Fruit fly (Drosophila melanogaster) whole organism, embryonic: Measurements from ENCODE around the gene Phae1.

ENCODE experiments used
- Bgb ChIP-seq: fragments of 200-800 bp; sonication (Bioruptor generic); IDR thresholded peaks from 2 replicates; pipeline ENCODE4 v1.3.6; 2022; ENCODE audit warnings: missing biosample characterization, missing genetic modification characterization; ENCODE audit not compliant: partially characterized antibody
- Bteb2 ChIP-seq: fragments of 200-800 bp; sonication (Bioruptor generic); optimal IDR thresholded peaks from 2 replicates; lab custom pipeline; 2016; ENCODE audit warnings: missing biosample characterization, missing genetic modification characterization
- CG1024 ChIP-seq: fragments of 200-800 bp; sonication (Bioruptor generic); IDR thresholded peaks from 2 replicates; pipeline ENCODE4 v1.3.6; 2022; ENCODE audit warnings: missing biosample characterization, missing genetic modification characterization
- CG10274 ChIP-seq: fragments of 200-800 bp; sonication (Bioruptor generic); optimal IDR thresholded peaks from 3 replicates; lab custom pipeline; 2017; ENCODE audit warnings: missing biosample characterization, mild to moderate bottlenecking, missing genetic modification characterization
- CG11247 ChIP-seq: fragments of 200-800 bp; sonication (Bioruptor generic); IDR thresholded peaks from 2 replicates; pipeline ENCODE4 v1.3.6; 2022; ENCODE audit warnings: missing biosample characterization, missing genetic modification characterization
- CG11695 ChIP-seq: fragments of 200-800 bp; sonication (Bioruptor generic); IDR thresholded peaks from 3 replicates; pipeline ENCODE4 v1.3.6; 2022; ENCODE audit warnings: missing biosample characterization, missing genetic modification characterization
- CG18476 ChIP-seq: fragments of 200-800 bp; sonication (Bioruptor generic); optimal IDR thresholded peaks from 2 replicates; lab custom pipeline; 2016; ENCODE audit warnings: missing biosample characterization, mild to moderate bottlenecking, missing genetic modification characterization
- CG18599 ChIP-seq: fragments of 200-800 bp; sonication (Bioruptor generic); optimal IDR thresholded peaks from 3 replicates; lab custom pipeline; 2017; ENCODE audit warnings: missing biosample characterization, missing genetic modification characterization, mild to moderate bottlenecking, moderate library complexity, missing genetic modification reagents
- CG18619 ChIP-seq: fragments of 200-800 bp; sonication (Bioruptor generic); optimal IDR thresholded peaks from 3 replicates; lab custom pipeline; 2017; ENCODE audit warnings: missing biosample characterization, mild to moderate bottlenecking, missing genetic modification characterization
- CG3407 ChIP-seq: fragments of 200-800 bp; sonication (Bioruptor generic); optimal IDR thresholded peaks from 2 replicates; lab custom pipeline; 2018; ENCODE audit warnings: missing biosample characterization, mild to moderate bottlenecking, missing genetic modification characterization
- CG4707 ChIP-seq: fragments of 200-800 bp; sonication (Bioruptor generic); optimal IDR thresholded peaks from 2 replicates; lab custom pipeline; 2018; ENCODE audit warnings: missing biosample characterization, mild to moderate bottlenecking, missing genetic modification characterization, moderate library complexity
- CG4730 ChIP-seq: fragments of 200-800 bp; sonication (Bioruptor generic); IDR thresholded peaks from 2 replicates; pipeline ENCODE4 v1.3.6; 2022; ENCODE audit warnings: missing biosample characterization, missing genetic modification characterization
- CG6654 ChIP-seq: fragments of 200-800 bp; sonication (Bioruptor generic); optimal IDR thresholded peaks from 2 replicates; lab custom pipeline; 2017; ENCODE audit warnings: missing biosample characterization, mild to moderate bottlenecking, missing genetic modification characterization
- CG6689 ChIP-seq: fragments of 200-800 bp; sonication (Bioruptor generic); IDR thresholded peaks from 2 replicates; pipeline ENCODE4 v1.3.6; 2022; ENCODE audit warnings: missing biosample characterization, missing genetic modification characterization
- CG7786 ChIP-seq: fragments of 200-800 bp; sonication (Bioruptor generic); optimal IDR thresholded peaks from 2 replicates; lab custom pipeline; 2016; ENCODE audit warnings: missing biosample characterization, missing genetic modification characterization
- CG9727 ChIP-seq: fragments of 200-800 bp; sonication (Bioruptor generic); optimal IDR thresholded peaks from 3 replicates; lab custom pipeline; 2017; ENCODE audit warnings: missing biosample characterization, mild to moderate bottlenecking, missing genetic modification characterization
- CG9797 ChIP-seq: fragments of 200-800 bp; sonication (Bioruptor generic); optimal IDR thresholded peaks from 3 replicates; lab custom pipeline; 2018; ENCODE audit warnings: missing biosample characterization, mild to moderate bottlenecking, missing genetic modification characterization
- E2f1 ChIP-seq: fragments of 200-800 bp; sonication (Bioruptor generic); IDR thresholded peaks from 2 replicates; pipeline ENCODE4 v1.3.6; 2022; ENCODE audit warnings: missing biosample characterization, missing genetic modification characterization
- H15 ChIP-seq: fragments of 200-800 bp; sonication (Bioruptor generic); IDR thresholded peaks from 3 replicates; pipeline ENCODE4 v1.3.6; 2022; ENCODE audit warnings: missing biosample characterization, missing genetic modification characterization
- Hey ChIP-seq: fragments of 200-800 bp; sonication (Bioruptor generic); optimal IDR thresholded peaks from 3 replicates; lab custom pipeline; 2018; ENCODE audit warnings: missing biosample characterization, mild to moderate bottlenecking, missing genetic modification characterization
- HmgZ ChIP-seq: fragments of 200-800 bp; sonication (Bioruptor generic); optimal IDR thresholded peaks from 2 replicates; lab custom pipeline; 2018; ENCODE audit warnings: missing biosample characterization, mild to moderate bottlenecking, missing genetic modification characterization
- MBD-R2 ChIP-seq: fragments of 200-800 bp; sonication (Bioruptor generic); IDR thresholded peaks from 2 replicates; pipeline ENCODE4 v1.3.6; 2022; ENCODE audit warnings: missing biosample characterization, missing genetic modification characterization
- NfI ChIP-seq: fragments of 200-800 bp; sonication (Bioruptor generic); optimal IDR thresholded peaks from 3 replicates; lab custom pipeline; 2018; ENCODE audit warnings: missing biosample characterization, mild to moderate bottlenecking, missing genetic modification characterization, moderate library complexity
- Oaz ChIP-seq: fragments of 200-800 bp; sonication (Bioruptor generic); IDR thresholded peaks from 2 replicates; pipeline ENCODE4 v1.3.6; 2022; ENCODE audit warnings: missing biosample characterization, missing genetic modification characterization
- Ptx1 ChIP-seq: fragments of 200-800 bp; sonication (Bioruptor generic); IDR thresholded peaks from 2 replicates; pipeline ENCODE4 v1.3.6; 2022; ENCODE audit warnings: missing biosample characterization, missing genetic modification characterization
- Ravus ChIP-seq: fragments of 200-800 bp; sonication (Bioruptor generic); IDR thresholded peaks from 2 replicates; pipeline ENCODE4 v1.3.6; 2022; ENCODE audit warnings: missing biosample characterization, missing genetic modification characterization
- Usf ChIP-seq: fragments of 200-800 bp; sonication (Bioruptor generic); optimal IDR thresholded peaks from 2 replicates; lab custom pipeline; 2017; ENCODE audit warnings: missing genotype, missing biosample characterization, missing genetic modification characterization
- YL-1 ChIP-seq: fragments of 200-800 bp; sonication (Bioruptor generic); optimal IDR thresholded peaks from 3 replicates; lab custom pipeline; 2017; ENCODE audit warnings: missing biosample characterization, mild to moderate bottlenecking, missing genetic modification characterization
- ase ChIP-seq: fragments of 200-800 bp; sonication (Bioruptor generic); IDR thresholded peaks from 3 replicates; pipeline ENCODE4 v1.3.6; 2022; ENCODE audit warnings: missing biosample characterization, missing genetic modification characterization
- az2 ChIP-seq: fragments of 200-800 bp; sonication (Bioruptor generic); optimal IDR thresholded peaks from 3 replicates; lab custom pipeline; 2016; ENCODE audit warnings: missing biosample characterization, missing genetic modification characterization
- bcd ChIP-seq: fragments of 200-800 bp; sonication (Bioruptor generic); optimal IDR thresholded peaks from 2 replicates; lab custom pipeline; 2017; ENCODE audit warnings: missing biosample characterization, mild to moderate bottlenecking, missing genetic modification characterization
- btn ChIP-seq: fragments of 200-800 bp; sonication (Bioruptor generic); optimal IDR thresholded peaks from 2 replicates; lab custom pipeline; 2016; ENCODE audit warnings: missing biosample characterization, missing genetic modification characterization
- cg ChIP-seq: fragments of 200-800 bp; sonication (Bioruptor generic); optimal IDR thresholded peaks from 3 replicates; lab custom pipeline; 2019; ENCODE audit warnings: missing biosample characterization, mild to moderate bottlenecking, missing genetic modification characterization, moderate library complexity
- croc ChIP-seq: fragments of 200-800 bp; sonication (Bioruptor generic); conservative IDR thresholded peaks from 3 replicates; pipeline ENCODE4 v1.3.6; 2022; ENCODE audit warnings: missing biosample characterization, missing genetic modification characterization
- crp ChIP-seq, 2 experiments: fragments of 200-800 bp; sonication (Bioruptor generic); optimal IDR thresholded peaks; 2 replicates in 1 of 2; 3 replicates in 1 of 2; lab custom pipeline; 2017; ENCODE audit warnings: missing biosample characterization in 2 of 2, missing genetic modification characterization in 2 of 2, mild to moderate bottlenecking in 1 of 2, moderate library complexity in 1 of 2
- gcm ChIP-seq: fragments of 200-800 bp; sonication (Bioruptor generic); optimal IDR thresholded peaks from 2 replicates; lab custom pipeline; 2019; ENCODE audit warnings: missing biosample characterization, mild to moderate bottlenecking, missing genetic modification characterization, moderate library complexity
- kah ChIP-seq: fragments of 200-800 bp; sonication (Bioruptor generic); optimal IDR thresholded peaks from 2 replicates; lab custom pipeline; 2018; ENCODE audit warnings: missing biosample characterization, mild to moderate bottlenecking, missing genetic modification characterization
- lilli ChIP-seq: fragments of 200-800 bp; sonication (Bioruptor generic); optimal IDR thresholded peaks from 3 replicates; lab custom pipeline; 2016; ENCODE audit warnings: missing biosample characterization, missing genetic modification characterization
- pb ChIP-seq: fragments of 200-800 bp; sonication (Bioruptor generic); optimal IDR thresholded peaks from 3 replicates; lab custom pipeline; 2016; ENCODE audit warnings: missing biosample characterization, missing genetic modification characterization
- pzg ChIP-seq: fragments of 200-800 bp; sonication (Bioruptor generic); optimal IDR thresholded peaks from 3 replicates; lab custom pipeline; 2018; ENCODE audit warnings: missing biosample characterization, mild to moderate bottlenecking, missing genetic modification characterization, moderate library complexity
- run ChIP-seq: fragments of 200-800 bp; sonication (Bioruptor generic); optimal IDR thresholded peaks from 3 replicates; lab custom pipeline; 2018; ENCODE audit warnings: missing biosample characterization, mild to moderate bottlenecking, missing genetic modification characterization
- stc ChIP-seq: fragments of 200-800 bp; sonication (Bioruptor generic); IDR thresholded peaks from 2 replicates; pipeline ENCODE4 v1.3.6; 2022; ENCODE audit warnings: missing biosample characterization, missing genetic modification characterization
- stwl ChIP-seq: fragments of 200-800 bp; sonication (Bioruptor generic); optimal IDR thresholded peaks from 3 replicates; lab custom pipeline; 2018; ENCODE audit warnings: missing biosample characterization, mild to moderate bottlenecking, missing genetic modification characterization, moderate library complexity
- tio ChIP-seq: fragments of 200-800 bp; sonication (Bioruptor generic); optimal IDR thresholded peaks from 2 replicates; lab custom pipeline; 2017; ENCODE audit warnings: missing biosample characterization, missing genetic modification characterization, inconsistent platforms
- usp ChIP-seq: fragments of >200 bp; optimal IDR thresholded peaks from 2 replicates; lab custom pipeline; 2017; ENCODE audit warnings: missing biosample characterization, missing genetic modification characterization
- zfh1 ChIP-seq: fragments of 200-800 bp; sonication (Bioruptor generic); IDR thresholded peaks from 3 replicates; pipeline ENCODE4 v1.3.6; 2022; ENCODE audit warnings: missing biosample characterization, missing genetic modification characterization

Phae1 gene

dm6 chr2L:12097698-12098097 lies 11.5 kb upstream of the Phae1 start, which contains the start of gene Ced-12 (continued):
- TF ChIP-seq YL-1 (GFP tag; lab: Kevin White, UChicago) (peak; percentile 23), CG9797 (GFP tag; lab: Kevin White, UChicago) (peak; percentile 57), pb (GFP tag; lab: Kevin White, UChicago) (no peak)
- TF ChIP-seq, all 482 proteins: peak for 36

dm6 chr2L:12103231-12104210 lies 5.7 kb upstream of the Phae1 start, which contains the start of the genes Patsas and ThrRS:
Gene Patsas (minus strand): TSS chr2L:12103285.
Gene ThrRS (plus strand): TSS chr2L:12103751.
- TF ChIP-seq CG18619 (GFP tag; lab: Kevin White, UChicago): peak; percentile 80
- no peak for TF ChIP-seq btn
- peak; percentile 81 for TF ChIP-seq E2f1 (GFP tag; lab: Robert Waterston, UW)
- TF ChIP-seq Ravus (GFP tag; lab: Robert Waterston, UW): no peak; the same call in 1 of the 2 replicates
- peak; percentile 54 for TF ChIP-seq pzg (GFP tag; lab: Kevin White, UChicago)
- TF ChIP-seq CG4730 (GFP tag; lab: Robert Waterston, UW): peak; percentile 81
- no peak for TF ChIP-seq CG3407 (GFP tag; lab: Kevin White, UChicago)
- peak; percentile 87 for TF ChIP-seq az2 (GFP tag; lab: Kevin White, UChicago)
- 0 out of 2 replicates have a peak, but pooled peaks have one; percentile 38 for TF ChIP-seq CG1024
- peak; percentile 67 for TF ChIP-seq CG6654 (GFP tag; lab: Kevin White, UChicago)
- TF ChIP-seq stc (GFP tag; lab: Robert Waterston, UW): peak; percentile 65
- TF ChIP-seq CG7786: peak; percentile 65
- TF ChIP-seq CG6689 (GFP tag; lab: Robert Waterston, UW): peak; percentile 89
- peak; percentile 34; the same call in 1 of the 2 replicates for TF ChIP-seq MBD-R2 (GFP tag; lab: Robert Waterston, UW)
- TF ChIP-seq CG18476: peak; percentile 100
- peak; percentile 83 for TF ChIP-seq Usf (GFP tag; lab: Kevin White, UChicago)
- peak; percentile 91 for TF ChIP-seq CG18599 (GFP tag; lab: Kevin White, UChicago)
- peak; percentile 70 for TF ChIP-seq stwl (tag; lab: Kevin White, UChicago)
- peak; percentile 76 for TF ChIP-seq gcm (GFP tag; lab: Kevin White, UChicago)
- peak; percentile 49 for TF ChIP-seq CG10274 (GFP tag; lab: Kevin White, UChicago)
- TF ChIP-seq Bgb (GFP tag; lab: Robert Waterston, UW): no peak
- peak; percentile 71; the same call in 2 of the 3 replicates for TF ChIP-seq ase (GFP tag; lab: Robert Waterston, UW)
- peak; percentile 76; the same call in 2 of the 3 replicates for TF ChIP-seq H15 (GFP tag; lab: Robert Waterston, UW)
- TF ChIP-seq NfI (GFP tag; lab: Kevin White, UChicago): peak; percentile 86
- TF ChIP-seq bcd (GFP tag; lab: Kevin White, UChicago): peak; percentile 87
- TF ChIP-seq usp (GFP tag; lab: Kevin White, UChicago): no peak
- peak; percentile 69 for TF ChIP-seq Bteb2 (GFP tag; lab: Kevin White, UChicago)
- peak; percentile 52 for TF ChIP-seq HmgZ (tag; lab: Kevin White, UChicago)
- TF ChIP-seq Hey (tag; lab: Kevin White, UChicago): no peak
- TF ChIP-seq kah (GFP tag; lab: Kevin White, UChicago): peak; percentile 37
- TF ChIP-seq CG9727 (GFP tag; lab: Kevin White, UChicago): peak; percentile 82
- TF ChIP-seq CG11695 (GFP tag; lab: Robert Waterston, UW): peak; percentile 77; the same call in 2 of the 3 replicates
- peak; percentile 29 to 83 for TF ChIP-seq crp (GFP tag; optimal IDR thresholded peaks at IDR 0.05; lab: Kevin White, UChicago)
- TF ChIP-seq lilli (GFP tag; lab: Kevin White, UChicago): peak; percentile 82
- TF ChIP-seq Oaz (GFP tag; lab: Robert Waterston, UW): peak; percentile 65; the same call in 1 of the 2 replicates
- TF ChIP-seq run (tag; lab: Kevin White, UChicago): peak; percentile 18
- peak; percentile 70 for TF ChIP-seq CG11247
- peak; percentile 90 for TF ChIP-seq Ptx1 (GFP tag; lab: Robert Waterston, UW)
- TF ChIP-seq tio (GFP tag; lab: Kevin White, UChicago): no peak
- TF ChIP-seq cg (GFP tag; lab: Kevin White, UChicago): peak; percentile 69
- peak; percentile 78 for TF ChIP-seq croc (GFP tag; lab: Robert Waterston, UW)
- peak; percentile 78 for TF ChIP-seq zfh1 (GFP tag; lab: Robert Waterston, UW)
- TF ChIP-seq CG4707: no peak
